Fruit fly (Drosophila melanogaster): ENCODE results near the gene Ada.

Ada gene

DNA sequence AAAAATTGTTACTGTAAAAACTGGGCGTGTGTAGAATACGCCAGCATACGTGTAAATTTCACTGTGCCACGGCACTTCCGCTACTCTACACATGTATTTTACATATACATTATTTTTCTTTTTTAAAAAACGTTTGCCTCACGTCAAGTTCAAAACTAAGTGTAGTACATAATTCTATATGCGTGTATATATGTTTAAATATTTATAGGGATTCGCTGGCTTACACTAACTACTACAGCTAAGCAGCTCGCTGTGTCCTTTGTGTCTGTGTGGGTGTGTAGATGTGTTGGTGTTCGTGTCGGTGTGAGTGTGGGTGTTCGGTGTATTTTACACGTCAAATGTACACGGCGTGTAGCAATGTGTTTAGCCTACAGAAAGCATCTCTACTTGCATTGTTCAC is 3.4 kb downstream of the Ada start:
- TF ChIP-seq ey (GFP tag; optimal IDR thresholded peaks at IDR 0.05) (no peak), CG32264 (GFP tag; optimal IDR thresholded peaks at IDR 0.05) (no peak)

DNA sequence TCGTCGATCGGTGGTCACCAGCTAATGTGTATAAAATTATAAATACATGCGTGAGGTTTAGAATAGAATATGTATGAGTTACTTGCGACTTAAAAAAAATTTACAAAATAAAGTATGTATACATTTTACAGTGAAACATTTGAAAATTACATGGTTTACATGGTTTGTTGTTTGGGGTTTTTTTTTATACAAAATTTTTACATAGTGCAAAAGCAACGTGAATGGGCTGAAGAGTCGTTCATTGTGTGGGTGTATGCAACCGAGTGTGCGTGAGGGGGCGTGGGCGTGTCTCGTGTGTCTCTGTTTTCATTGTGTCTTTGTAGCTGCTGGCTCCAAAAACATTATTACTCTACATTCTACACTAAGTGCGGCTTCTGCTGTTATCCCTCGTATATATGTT is 4.9 kb downstream of the Ada start:
- TF ChIP-seq psq (GFP tag; optimal IDR thresholded peaks at IDR 0.05) (no peak), dsf (GFP tag; optimal IDR thresholded peaks at IDR 0.05; ENCODE audit: borderline replicate concordance) (no peak), tai (GFP tag; optimal IDR thresholded peaks at IDR 0.05) (no peak), lola (GFP tag; optimal IDR thresholded peaks at IDR 0.05) (no peak), foxo (GFP tag; optimal IDR thresholded peaks at IDR 0.05) (no peak), fru (GFP tag; optimal IDR thresholded peaks at IDR 0.05) (no peak), rgr (GFP tag; optimal IDR thresholded peaks at IDR 0.05) (no peak), Dif (GFP tag; optimal IDR thresholded peaks at IDR 0.05; ENCODE audit: partially characterized antibody) (no peak), Mio (GFP tag; optimal IDR thresholded peaks at IDR 0.05) (no peak), Abd-B (GFP tag; optimal IDR thresholded peaks at IDR 0.05) (no peak)

DNA sequence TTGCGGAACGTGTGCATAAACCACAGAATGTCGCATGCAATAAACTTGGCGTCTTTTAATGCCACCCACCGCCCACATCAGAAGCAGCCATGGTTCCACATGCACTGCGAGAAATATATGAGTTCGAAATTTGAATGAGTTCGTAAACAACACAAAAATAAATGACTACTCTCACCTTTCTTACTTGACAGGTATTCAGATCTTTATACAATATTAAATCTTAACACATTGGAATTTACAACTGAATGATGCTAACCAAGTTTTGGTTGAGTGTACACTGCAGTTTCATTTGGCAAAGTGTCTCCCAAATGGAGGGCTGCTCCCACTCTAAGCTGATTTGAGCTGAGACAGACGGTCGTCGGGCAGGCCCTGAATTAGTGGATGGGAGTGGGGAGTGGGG is 10.0 kb downstream of the Ada start:
- TF ChIP-seq Myc (optimal IDR thresholded peaks at IDR 0.05) = no peak
- TF ChIP-seq tai (GFP tag; optimal IDR thresholded peaks at IDR 0.05) = no peak
- TF ChIP-seq Rel (GFP tag; optimal IDR thresholded peaks at IDR 0.05) = no peak
- TF ChIP-seq Rel (tag; optimal IDR thresholded peaks at IDR 0.05) = no peak
- peak; percentile 11 for TF ChIP-seq Hnf4 (GFP tag; optimal IDR thresholded peaks at IDR 0.05)
- no peak for TF ChIP-seq Abd-B (GFP tag; optimal IDR thresholded peaks at IDR 0.05)
- TF ChIP-seq sage (GFP tag; optimal IDR thresholded peaks at IDR 0.05) = no peak
- TF ChIP-seq Hr78 (GFP tag; optimal IDR thresholded peaks at IDR 0.05) = no peak
- no peak for TF ChIP-seq CG9705 (GFP tag; optimal IDR thresholded peaks at IDR 0.05)
- TF ChIP-seq OdsH (GFP tag; optimal IDR thresholded peaks at IDR 0.05) = peak; percentile 21
- TF ChIP-seq Dif (GFP tag; optimal IDR thresholded peaks at IDR 0.05; ENCODE audit: partially characterized antibody) = no peak
- no peak for TF ChIP-seq psq (GFP tag; optimal IDR thresholded peaks at IDR 0.05)
- TF ChIP-seq Sp1 (GFP tag; optimal IDR thresholded peaks at IDR 0.05) = peak; percentile 33
- no peak for TF ChIP-seq woc (GFP tag; optimal IDR thresholded peaks at IDR 0.05)
- TF ChIP-seq lola (GFP tag; optimal IDR thresholded peaks at IDR 0.05) = no peak
- peak in 1 of 2 experiments; percentile 23 for TF ChIP-seq foxo (GFP tag; optimal IDR thresholded peaks at IDR 0.05)
- TF ChIP-seq CrebA (GFP tag; optimal IDR thresholded peaks at IDR 0.05; ENCODE audit: borderline replicate concordance) = no peak
- TF ChIP-seq Dfd (GFP tag; optimal IDR thresholded peaks at IDR 0.05) = no peak
- peak; percentile 35 for TF ChIP-seq rgr (GFP tag; optimal IDR thresholded peaks at IDR 0.05)
- no peak for TF ChIP-seq pan (optimal IDR thresholded peaks at IDR 0.05)
- TF ChIP-seq h (GFP tag; optimal IDR thresholded peaks at IDR 0.05) = peak; percentile 25
- no peak for TF ChIP-seq brk (GFP tag; optimal IDR thresholded peaks at IDR 0.05)
- TF ChIP-seq sv (GFP tag; optimal IDR thresholded peaks at IDR 0.05) = no peak
- no peak for TF ChIP-seq usp (GFP tag; optimal IDR thresholded peaks at IDR 0.05)
- TF ChIP-seq dsf (GFP tag; optimal IDR thresholded peaks at IDR 0.05; ENCODE audit: borderline replicate concordance) = no peak
- TF ChIP-seq Hr83 (GFP tag; optimal IDR thresholded peaks at IDR 0.05; ENCODE audit: poor library complexity, severe bottlenecking) = no peak
- no peak for TF ChIP-seq dl (GFP tag; optimal IDR thresholded peaks at IDR 0.05; ENCODE audit: insufficient read depth in 1 of 2, partially characterized antibody in 2 of 2)
- no peak for TF ChIP-seq Mio (GFP tag; optimal IDR thresholded peaks at IDR 0.05)
- TF ChIP-seq br (GFP tag; optimal IDR thresholded peaks at IDR 0.05) = peak; percentile 27
- TF ChIP-seq HLH106 (tag; optimal IDR thresholded peaks at IDR 0.05) = peak; percentile 36
- TF ChIP-seq N (GFP tag; optimal IDR thresholded peaks at IDR 0.05) = no peak
- TF ChIP-seq ey (GFP tag; optimal IDR thresholded peaks at IDR 0.05) = peak; percentile 42
- no peak for TF ChIP-seq Vsx2 (GFP tag; optimal IDR thresholded peaks at IDR 0.05; ENCODE audit: partially characterized antibody)
- no peak for TF ChIP-seq jim (GFP tag; optimal IDR thresholded peaks at IDR 0.05)
- TF ChIP-seq CG32264 (GFP tag; optimal IDR thresholded peaks at IDR 0.05) = no peak
- TF ChIP-seq GATAd (GFP tag; optimal IDR thresholded peaks at IDR 0.05) = no peak
- TF ChIP-seq Jra (GFP tag; optimal IDR thresholded peaks at IDR 0.05) = no peak
- peak; percentile 40 for TF ChIP-seq fru (GFP tag; optimal IDR thresholded peaks at IDR 0.05)
- TF ChIP-seq dmrt93B (GFP tag; optimal IDR thresholded peaks at IDR 0.05) = no peak

Data from whole organism, wandering third instar larva.